Fruit fly (Drosophila melanogaster) Kc167 (cell line): ENCODE data around the gene Trs20.

Experiments
- Sin3A ChIP-seq: fragments of >200 bp; optimal IDR thresholded peaks from 2 replicates; lab custom pipeline; 2018; ENCODE audit warnings: missing external identifiers
- h ChIP-seq: fragments of >200 bp; optimal IDR thresholded peaks from 3 replicates; lab custom pipeline; 2018; ENCODE audit warnings: missing external identifiers
- insv ChIP-seq: fragments of >200 bp; optimal IDR thresholded peaks from 3 replicates; lab custom pipeline; 2018; ENCODE audit warnings: missing external identifiers
- psq ChIP-seq: fragments of >200 bp; optimal IDR thresholded peaks from 2 replicates; lab custom pipeline; 2017; ENCODE audit warnings: missing external identifiers
- ttk ChIP-seq: sonication (Bioruptor generic); optimal IDR thresholded peaks from 2 replicates; lab custom pipeline; 2017; ENCODE audit warnings: missing external identifiers

DNA sequence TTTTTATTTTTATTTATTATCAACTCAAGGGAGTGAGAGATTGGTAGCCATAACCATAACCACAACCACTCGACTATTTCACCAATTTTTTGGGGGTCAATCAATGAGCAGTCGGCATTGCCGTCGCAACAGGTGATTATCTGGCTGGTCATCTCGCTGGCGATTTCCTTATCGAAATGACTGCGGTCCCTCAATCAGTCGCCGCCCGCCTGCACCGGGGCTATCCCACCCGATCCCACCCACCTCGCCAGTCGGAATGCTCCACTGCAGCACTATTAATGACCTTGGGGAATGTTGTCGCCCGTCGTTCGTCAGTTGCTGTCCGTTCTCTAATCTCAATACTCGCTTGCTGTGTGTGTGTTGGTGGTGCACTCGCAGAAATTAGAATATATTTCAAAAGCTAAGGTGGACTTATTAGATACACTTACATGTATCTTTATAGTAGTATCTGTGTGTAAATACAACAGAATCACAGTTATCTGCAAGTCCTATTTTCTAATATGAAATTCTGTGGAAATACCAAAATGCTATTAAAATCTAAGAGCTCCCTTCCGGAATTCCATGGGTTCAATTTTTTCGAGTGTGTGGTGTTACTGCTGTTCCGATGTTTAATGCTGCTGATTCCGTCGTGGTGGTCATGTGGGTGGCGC, 29.1 kb upstream of the Trs20 start:
- TF ChIP-seq ttk (lab: Kevin White, UChicago) (no peak), insv (lab: Kevin White, UChicago) (no peak), h (lab: Kevin White, UChicago) (no peak), Sin3A (no peak), psq (lab: Kevin White, UChicago) (no peak)
